Worm (Caenorhabditis elegans) whole organism, young adult: ENCODE data around the gene sre-3.

Source experiments
- F22D6.2 ChIP-seq: sonication (generic microtip); optimal IDR thresholded peaks from 2 replicates; lab custom pipeline; 2016; ENCODE audit warnings: mild to moderate bottlenecking, missing genetic modification characterization, missing compliant biosample characterization
- akir-1 ChIP-seq: fragments of 200-800 bp; sonication (Bioruptor generic); optimal IDR thresholded peaks from 2 replicates; lab custom pipeline; 2018; ENCODE audit warnings: mild to moderate bottlenecking, missing genetic modification characterization, moderate library complexity, missing compliant biosample characterization
- ceh-91 ChIP-seq: fragments of 200-800 bp; sonication (Bioruptor generic); IDR thresholded peaks from 2 replicates; pipeline ENCODE4 v1.3.6; 2022; ENCODE audit warnings: missing genetic modification reagents, missing genetic modification characterization, missing compliant biosample characterization
- lag-1 ChIP-seq: fragments of 200-800 bp; sonication (Bioruptor generic); IDR thresholded peaks from 2 replicates; pipeline ENCODE4 v1.3.6; 2022; ENCODE audit warnings: missing genetic modification reagents, missing genetic modification characterization, missing compliant biosample characterization
- mes-4 ChIP-seq: sonication (generic microtip); optimal IDR thresholded peaks from 2 replicates; lab custom pipeline; 2016; ENCODE audit warnings: missing genotype, missing genetic modification characterization, missing compliant biosample characterization
- snpc-4 ChIP-seq, 5 experiments: fragments of 150-350 bp in 1 of 5; sonication (generic microtip) in 4 of 5; optimal IDR thresholded peaks; 2 replicates each; lab custom pipeline; 2014 to 2018; ENCODE audit warnings: missing genetic modification characterization in 5 of 5, missing biosample characterization in 3 of 5, antibody characterized with exemption in 2 of 5, mild to moderate bottlenecking in 2 of 5, missing compliant biosample characterization in 2 of 5, missing genotype in 2 of 5, moderate library complexity in 2 of 5, missing genetic modification reagents in 1 of 5
- unc-130 ChIP-seq: sonication (generic microtip); optimal IDR thresholded peaks from 2 replicates; lab custom pipeline; 2016; ENCODE audit warnings: missing genetic modification reagents, missing genetic modification characterization, missing compliant biosample characterization
- unc-62 ChIP-seq: fragments of 150-350 bp; optimal IDR thresholded peaks from 2 replicates; lab custom pipeline; 2014; ENCODE audit warnings: missing biosample characterization, missing genetic modification reagents, missing genetic modification characterization

- TF ChIP-seq mes-4 (tag; lab: Kevin White, UChicago) (no peak), akir-1 (GFP tag; lab: Kevin White, UChicago) (no peak), lag-1 (GFP tag; lab: Robert Waterston, UW) (no peak), snpc-4 (GFP tag; optimal IDR thresholded peaks at IDR 0.05; lab: Kevin White, UChicago) (no peak), snpc-4 (tag; optimal IDR thresholded peaks at IDR 0.05; lab: Kevin White, UChicago) (no peak), unc-130 (GFP tag; lab: Kevin White, UChicago) (no peak), ceh-91 (no peak), F22D6.2 (no peak), unc-62 (GFP tag; lab: Kevin White, UChicago) (no peak)
Measured at ce11 chrII:7419563-7419962, 34.0 kb downstream of the sre-3 start.
